Worm (Caenorhabditis elegans): ENCODE data around the gene ZK1320.5.

- no peak for TF ChIP-seq repo-1 (tag; optimal IDR thresholded peaks at IDR 0.05)
- TF ChIP-seq ama-1 (optimal IDR thresholded peaks at IDR 0.05) = no peak
- TF ChIP-seq ama-1 (GFP tag; optimal IDR thresholded peaks at IDR 0.05) = no peak
- no peak for TF ChIP-seq snpc-4 (GFP tag; optimal IDR thresholded peaks at IDR 0.05)
- no peak for TF ChIP-seq snpc-4 (tag; optimal IDR thresholded peaks at IDR 0.05)
- no peak for TF ChIP-seq F55B11.4 (tag; optimal IDR thresholded peaks at IDR 0.05; ENCODE audit: borderline replicate concordance, insufficient read depth)
- no peak for TF ChIP-seq dpl-1 (GFP tag; optimal IDR thresholded peaks at IDR 0.05)
- TF ChIP-seq nhr-27 (tag; optimal IDR thresholded peaks at IDR 0.05) = no peak
- TF ChIP-seq F52B5.7 (tag; optimal IDR thresholded peaks at IDR 0.05) = no peak
- TF ChIP-seq sea-2 (GFP tag; IDR thresholded peaks at IDR 0.05) = no peak
- TF ChIP-seq pbrm-1 (GFP tag; IDR thresholded peaks at IDR 0.05) = no peak
- TF ChIP-seq F10E7.11 (tag; optimal IDR thresholded peaks at IDR 0.05) = peak; percentile 6
- TF ChIP-seq him-1 (tag; optimal IDR thresholded peaks at IDR 0.05) = no peak
Observed at ce11 chrII:9618759-9619158, 46.7 kb downstream of the ZK1320.5 start.
